Fruit fly (Drosophila melanogaster) whole organism, embryonic: Measurements from ENCODE around the gene CG13829.

ENCODE experiments used
- Asciz ChIP-seq: fragments of 200-800 bp; sonication (Bioruptor generic); optimal IDR thresholded peaks from 2 replicates; lab custom pipeline; 2017; ENCODE audit warnings: missing biosample characterization, mild to moderate bottlenecking, missing genetic modification characterization, missing genetic modification reagents
- CG10462 ChIP-seq: fragments of 200-800 bp; sonication (Bioruptor generic); optimal IDR thresholded peaks from 2 replicates; lab custom pipeline; 2016; ENCODE audit warnings: missing biosample characterization, missing genetic modification characterization
- CG11695 ChIP-seq: fragments of 200-800 bp; sonication (Bioruptor generic); IDR thresholded peaks from 3 replicates; pipeline ENCODE4 v1.3.6; 2022; ENCODE audit warnings: missing biosample characterization, missing genetic modification characterization
- CG12104 ChIP-seq: fragments of 200-800 bp; sonication (Bioruptor generic); optimal IDR thresholded peaks from 3 replicates; lab custom pipeline; 2016; ENCODE audit warnings: missing biosample characterization, missing genetic modification characterization
- CG12659 ChIP-seq: fragments of 200-800 bp; sonication (Bioruptor generic); optimal IDR thresholded peaks from 3 replicates; lab custom pipeline; 2017; ENCODE audit warnings: mild to moderate bottlenecking, missing biosample characterization, missing genetic modification reagents, missing genetic modification characterization
- CG14014 ChIP-seq: fragments of 200-800 bp; sonication (Bioruptor generic); IDR thresholded peaks from 2 replicates; pipeline ENCODE4 v1.3.6; 2022; ENCODE audit warnings: missing biosample characterization, missing genetic modification characterization
- CG16813 ChIP-seq: fragments of 200-800 bp; sonication (Bioruptor generic); IDR thresholded peaks from 3 replicates; pipeline ENCODE4 v1.3.6; 2022; ENCODE audit warnings: missing biosample characterization, missing genetic modification characterization; ENCODE audit not compliant: partially characterized antibody
- CG17361 ChIP-seq: fragments of 200-800 bp; sonication (Bioruptor generic); IDR thresholded peaks from 3 replicates; pipeline ENCODE4 v1.3.6; 2022; ENCODE audit warnings: missing biosample characterization, missing genetic modification characterization
- CG1792 ChIP-seq: fragments of 200-800 bp; sonication (Bioruptor generic); optimal IDR thresholded peaks from 2 replicates; lab custom pipeline; 2016; ENCODE audit warnings: missing biosample characterization, missing genetic modification characterization
- CG31441 ChIP-seq: fragments of 200-800 bp; sonication (Bioruptor generic); IDR thresholded peaks from 2 replicates; pipeline ENCODE4 v1.3.6; 2022; ENCODE audit warnings: missing biosample characterization, missing genetic modification characterization
- CG32772 ChIP-seq: fragments of 200-800 bp; sonication (Bioruptor generic); IDR thresholded peaks from 2 replicates; pipeline ENCODE4 v1.3.6; 2022; ENCODE audit warnings: missing biosample characterization, missing genetic modification characterization
- CG4404 ChIP-seq: fragments of 200-800 bp; sonication (Bioruptor generic); IDR thresholded peaks from 2 replicates; pipeline ENCODE4 v1.3.6; 2022; ENCODE audit warnings: missing biosample characterization, missing genetic modification characterization
- CG4730 ChIP-seq: fragments of 200-800 bp; sonication (Bioruptor generic); IDR thresholded peaks from 2 replicates; pipeline ENCODE4 v1.3.6; 2022; ENCODE audit warnings: missing biosample characterization, missing genetic modification characterization
- CG5180 ChIP-seq: fragments of 200-800 bp; sonication (Bioruptor generic); optimal IDR thresholded peaks from 3 replicates; lab custom pipeline; 2017; ENCODE audit warnings: missing biosample characterization, missing genetic modification characterization, mild to moderate bottlenecking, moderate library complexity, missing genetic modification reagents
- CG5953 ChIP-seq: fragments of 200-800 bp; sonication (Bioruptor generic); IDR thresholded peaks from 2 replicates; pipeline ENCODE4 v1.3.6; 2022; ENCODE audit warnings: missing biosample characterization, missing genetic modification characterization
- CG6813 ChIP-seq: fragments of 200-800 bp; sonication (Bioruptor generic); optimal IDR thresholded peaks from 2 replicates; lab custom pipeline; 2017; ENCODE audit warnings: missing biosample characterization, missing genetic modification characterization, mild to moderate bottlenecking, moderate library complexity, missing genetic modification reagents
- CG7271 ChIP-seq: fragments of 200-800 bp; sonication (Bioruptor generic); optimal IDR thresholded peaks from 2 replicates; lab custom pipeline; 2018; ENCODE audit warnings: missing biosample characterization, mild to moderate bottlenecking, missing genetic modification characterization, moderate library complexity
- CG7928 ChIP-seq: fragments of 200-800 bp; sonication (Bioruptor generic); optimal IDR thresholded peaks from 2 replicates; lab custom pipeline; 2017; ENCODE audit warnings: missing biosample characterization, mild to moderate bottlenecking, missing genetic modification characterization
- CG8478 ChIP-seq: fragments of >200 bp; optimal IDR thresholded peaks from 2 replicates; lab custom pipeline; 2018
- CG8765 ChIP-seq: fragments of 200-800 bp; sonication (Bioruptor generic); IDR thresholded peaks from 2 replicates; pipeline ENCODE4 v1.3.6; 2022; ENCODE audit warnings: missing biosample characterization, missing genetic modification characterization
- D19B ChIP-seq: fragments of 200-800 bp; sonication (Bioruptor generic); optimal IDR thresholded peaks from 2 replicates; lab custom pipeline; 2017; ENCODE audit warnings: missing biosample characterization, mild to moderate bottlenecking, missing genetic modification characterization
- Ets97D ChIP-seq: fragments of 200-800 bp; sonication (Bioruptor generic); optimal IDR thresholded peaks from 3 replicates; lab custom pipeline; 2016; ENCODE audit warnings: missing biosample characterization, missing genetic modification characterization
- GATAe ChIP-seq: fragments of 200-800 bp; sonication (Bioruptor generic); conservative IDR thresholded peaks from 2 replicates; pipeline ENCODE4 v1.3.6; 2022; ENCODE audit warnings: missing biosample characterization, missing genetic modification characterization
- HLH3B ChIP-seq: fragments of 200-800 bp; sonication (Bioruptor generic); IDR thresholded peaks from 2 replicates; pipeline ENCODE4 v1.3.6; 2022; ENCODE audit warnings: missing biosample characterization, missing genetic modification characterization
- HLHmδ ChIP-seq: fragments of 200-800 bp; sonication (Bioruptor generic); optimal IDR thresholded peaks from 2 replicates; lab custom pipeline; 2018; ENCODE audit warnings: missing biosample characterization, mild to moderate bottlenecking, missing genetic modification characterization, moderate library complexity
- Kr ChIP-seq: fragments of 200-800 bp; sonication (Bioruptor generic); optimal IDR thresholded peaks from 2 replicates; lab custom pipeline; 2017; ENCODE audit warnings: missing biosample characterization, mild to moderate bottlenecking, missing genetic modification characterization
- Lpt ChIP-seq: fragments of >200 bp; optimal IDR thresholded peaks from 2 replicates; lab custom pipeline; 2018; ENCODE audit warnings: missing biosample characterization, missing genetic modification characterization
- Med ChIP-seq: fragments of 200-800 bp; sonication (Bioruptor generic); peaks from one replicate; lab custom pipeline; 2016; ENCODE audit warnings: missing biosample characterization, missing genetic modification characterization, mild to moderate bottlenecking, inconsistent platforms, moderate library complexity
- Mes4 ChIP-seq: fragments of 200-800 bp; sonication (Bioruptor generic); optimal IDR thresholded peaks from 2 replicates; lab custom pipeline; 2016; ENCODE audit warnings: missing biosample characterization, missing genetic modification characterization
- Ravus ChIP-seq: fragments of 200-800 bp; sonication (Bioruptor generic); IDR thresholded peaks from 2 replicates; pipeline ENCODE4 v1.3.6; 2022; ENCODE audit warnings: missing biosample characterization, missing genetic modification characterization
- Xrp1 ChIP-seq: fragments of 200-800 bp; sonication (Bioruptor generic); IDR thresholded peaks from 2 replicates; pipeline ENCODE4 v1.3.6; 2022; ENCODE audit warnings: missing biosample characterization, missing genetic modification characterization
- ac ChIP-seq: fragments of 200-800 bp; sonication (Bioruptor generic); optimal IDR thresholded peaks from 3 replicates; lab custom pipeline; 2017; ENCODE audit warnings: missing biosample characterization, mild to moderate bottlenecking, missing genetic modification characterization
- aop ChIP-seq: fragments of 200-800 bp; sonication (Bioruptor generic); IDR thresholded peaks from 2 replicates; pipeline ENCODE4 v1.3.6; 2022; ENCODE audit warnings: missing biosample characterization, missing genetic modification characterization
- chif ChIP-seq, 2 experiments: fragments of 200-800 bp; sonication (Bioruptor generic); optimal IDR thresholded peaks; 3 replicates each; lab custom pipeline; 2016; ENCODE audit warnings: missing biosample characterization in 2 of 2, missing genetic modification characterization in 2 of 2
- chm ChIP-seq: fragments of 200-800 bp; sonication (Bioruptor generic); IDR thresholded peaks from 2 replicates; pipeline ENCODE4 v1.3.6; 2022; ENCODE audit warnings: missing biosample characterization, missing genetic modification characterization
- chn ChIP-seq: fragments of 200-800 bp; sonication (Bioruptor generic); optimal IDR thresholded peaks from 2 replicates; lab custom pipeline; 2016; ENCODE audit warnings: missing biosample characterization, missing genetic modification characterization
- ci ChIP-seq: fragments of 200-800 bp; sonication (Bioruptor generic); IDR thresholded peaks from 3 replicates; pipeline ENCODE4 v1.3.6; 2022; ENCODE audit warnings: missing biosample characterization, missing genetic modification characterization
- da ChIP-seq: fragments of 200-800 bp; sonication (Bioruptor generic); optimal IDR thresholded peaks from 2 replicates; lab custom pipeline; 2016; ENCODE audit warnings: missing biosample characterization, missing genetic modification characterization
- eve ChIP-seq, 2 experiments: fragments of >200 bp; optimal IDR thresholded peaks; 2 replicates each; lab custom pipeline; 2017; ENCODE audit warnings: missing biosample characterization in 2 of 2, missing genetic modification characterization in 2 of 2
- hkb ChIP-seq, 2 experiments: fragments of 200-800 bp in 1 of 2; fragments of >200 bp in 1 of 2; sonication (Bioruptor generic) in 1 of 2; IDR thresholded peaks in 1 of 2; optimal IDR thresholded peaks in 1 of 2; 2 replicates each; pipeline versions ENCODE4 v1.3.6 to Lab custom; 2017 to 2022; ENCODE audit warnings: missing biosample characterization in 1 of 2, missing genetic modification characterization in 1 of 2
- jumu ChIP-seq: fragments of 200-800 bp; sonication (Bioruptor generic); optimal IDR thresholded peaks from 3 replicates; lab custom pipeline; 2016; ENCODE audit warnings: missing biosample characterization, missing genetic modification characterization
- kni ChIP-seq: fragments of 200-800 bp; sonication (Bioruptor generic); optimal IDR thresholded peaks from 3 replicates; lab custom pipeline; 2017; ENCODE audit warnings: mild to moderate bottlenecking, missing biosample characterization, missing genetic modification reagents, missing genetic modification characterization
- pb ChIP-seq: fragments of 200-800 bp; sonication (Bioruptor generic); optimal IDR thresholded peaks from 3 replicates; lab custom pipeline; 2016; ENCODE audit warnings: missing biosample characterization, missing genetic modification characterization
- ro ChIP-seq: fragments of 200-800 bp; sonication (Bioruptor generic); IDR thresholded peaks from 2 replicates; pipeline ENCODE4 v1.3.6; 2022; ENCODE audit warnings: missing biosample characterization, missing genetic modification characterization
- row ChIP-seq: fragments of 200-800 bp; sonication (Bioruptor generic); IDR thresholded peaks from 3 replicates; pipeline ENCODE4 v1.3.6; 2022; ENCODE audit warnings: missing biosample characterization, missing genetic modification characterization
- sim ChIP-seq: fragments of 200-800 bp; sonication (Bioruptor generic); IDR thresholded peaks from 2 replicates; pipeline ENCODE4 v1.3.6; 2022; ENCODE audit warnings: missing biosample characterization, missing genetic modification characterization
- sr ChIP-seq: fragments of 200-800 bp; sonication (Bioruptor generic); IDR thresholded peaks from 3 replicates; pipeline ENCODE4 v1.3.6; 2022; ENCODE audit warnings: missing biosample characterization, missing genetic modification characterization
- tio ChIP-seq: fragments of 200-800 bp; sonication (Bioruptor generic); optimal IDR thresholded peaks from 2 replicates; lab custom pipeline; 2017; ENCODE audit warnings: missing biosample characterization, missing genetic modification characterization, inconsistent platforms
- tll ChIP-seq, 2 experiments: fragments of 200-800 bp in 1 of 2; fragments of >200 bp in 1 of 2; sonication (Bioruptor generic) in 1 of 2; optimal IDR thresholded peaks; 2 replicates each; lab custom pipeline; 2017 to 2019; ENCODE audit warnings: missing biosample characterization in 2 of 2, missing genetic modification characterization in 2 of 2, mild to moderate bottlenecking in 1 of 2, moderate library complexity in 1 of 2
- trh ChIP-seq: fragments of 200-800 bp; sonication (Bioruptor generic); optimal IDR thresholded peaks from 2 replicates; lab custom pipeline; 2016; ENCODE audit warnings: missing biosample characterization, missing genetic modification characterization
- vvl ChIP-seq: fragments of 200-800 bp; sonication (Bioruptor generic); IDR thresholded peaks from 2 replicates; pipeline ENCODE4 v1.3.6; 2022; ENCODE audit warnings: missing biosample characterization, missing genetic modification characterization
- z ChIP-seq: fragments of 200-800 bp; sonication (Bioruptor generic); IDR thresholded peaks from 3 replicates; pipeline ENCODE4 v1.3.6; 2022; ENCODE audit warnings: missing biosample characterization, missing genetic modification characterization
- zen ChIP-seq: fragments of 200-800 bp; sonication (Bioruptor generic); optimal IDR thresholded peaks from 3 replicates; lab custom pipeline; 2018; ENCODE audit warnings: missing biosample characterization, mild to moderate bottlenecking, missing genetic modification characterization, moderate library complexity

The CG13829 gene

dm6 chr3R:23134690-23135089 lies 26.4 kb downstream of the CG13829 start (continued):
- TF ChIP-seq CG12659 = no peak
- no peak for TF ChIP-seq jumu
- no peak for TF ChIP-seq GATAe (GFP tag; lab: Robert Waterston, UW)
- TF ChIP-seq CG4730 (GFP tag; lab: Robert Waterston, UW) = no peak
- TF ChIP-seq pb (GFP tag; lab: Kevin White, UChicago) = no peak
- TF ChIP-seq aop (GFP tag; lab: Robert Waterston, UW) = no peak
- TF ChIP-seq tio = no peak
- TF ChIP-seq D19B (GFP tag; lab: Kevin White, UChicago) = no peak
- TF ChIP-seq CG10462 = no peak
- peak in 1 of 2 experiments; percentile 45 for TF ChIP-seq tll (GFP tag; optimal IDR thresholded peaks at IDR 0.05; lab: Kevin White, UChicago)
- TF ChIP-seq zen (tag; lab: Kevin White, UChicago) = peak; percentile 58
- TF ChIP-seq Asciz (GFP tag; lab: Kevin White, UChicago) = peak; percentile 10
- no peak for TF ChIP-seq sim
- TF ChIP-seq HLH3B (GFP tag; lab: Robert Waterston, UW) = 0 out of 2 replicates have a peak, but pooled peaks have one; percentile 14
- no peak for TF ChIP-seq Mes4 (GFP tag; lab: Kevin White, UChicago)
- no peak for TF ChIP-seq trh
- no peak for TF ChIP-seq CG8765
- peak; percentile 48; the same call in 1 of the 3 replicates for TF ChIP-seq ci (GFP tag; lab: Robert Waterston, UW)
- TF ChIP-seq kni (GFP tag; lab: Kevin White, UChicago) = peak; percentile 83
- no peak for TF ChIP-seq da
- peak; percentile 52 for TF ChIP-seq CG6813 (GFP tag; lab: Kevin White, UChicago)
- no peak for TF ChIP-seq Ravus
- no peak for TF ChIP-seq sr
- peak; percentile 47 for TF ChIP-seq HLHmδ
- TF ChIP-seq CG31441 (GFP tag; lab: Robert Waterston, UW) = 0 out of 2 replicates have a peak, but pooled peaks have one; percentile 13
- peak; percentile 27; the same call in 1 of the 2 replicates for TF ChIP-seq vvl
- TF ChIP-seq chif (GFP tag; optimal IDR thresholded peaks at IDR 0.05; lab: Kevin White, UChicago) = no peak
- no peak for TF ChIP-seq CG32772
- TF ChIP-seq eve (GFP tag; optimal IDR thresholded peaks at IDR 0.05; lab: Kevin White, UChicago) = no peak
- peak; percentile 13 for TF ChIP-seq CG7271 (tag; lab: Kevin White, UChicago)
- TF ChIP-seq z (GFP tag; lab: Robert Waterston, UW) = 0 out of 3 replicates have a peak, but pooled peaks have one; percentile 21
- no peak for TF ChIP-seq CG14014 (GFP tag; lab: Robert Waterston, UW)
- no peak for TF ChIP-seq CG17361 (GFP tag; lab: Robert Waterston, UW)
- TF ChIP-seq CG5180 (GFP tag; lab: Kevin White, UChicago) = peak; percentile 34
- no peak for TF ChIP-seq Ets97D (GFP tag; lab: Kevin White, UChicago)
- TF ChIP-seq ro (GFP tag; lab: Robert Waterston, UW) = no peak
- TF ChIP-seq CG12104 = no peak
- TF ChIP-seq Lpt (GFP tag; lab: Kevin White, UChicago) = no peak
- TF ChIP-seq Med (GFP tag; lab: Kevin White, UChicago) = peak; percentile 54
- no peak for TF ChIP-seq chm (GFP tag; lab: Robert Waterston, UW)

DNA sequence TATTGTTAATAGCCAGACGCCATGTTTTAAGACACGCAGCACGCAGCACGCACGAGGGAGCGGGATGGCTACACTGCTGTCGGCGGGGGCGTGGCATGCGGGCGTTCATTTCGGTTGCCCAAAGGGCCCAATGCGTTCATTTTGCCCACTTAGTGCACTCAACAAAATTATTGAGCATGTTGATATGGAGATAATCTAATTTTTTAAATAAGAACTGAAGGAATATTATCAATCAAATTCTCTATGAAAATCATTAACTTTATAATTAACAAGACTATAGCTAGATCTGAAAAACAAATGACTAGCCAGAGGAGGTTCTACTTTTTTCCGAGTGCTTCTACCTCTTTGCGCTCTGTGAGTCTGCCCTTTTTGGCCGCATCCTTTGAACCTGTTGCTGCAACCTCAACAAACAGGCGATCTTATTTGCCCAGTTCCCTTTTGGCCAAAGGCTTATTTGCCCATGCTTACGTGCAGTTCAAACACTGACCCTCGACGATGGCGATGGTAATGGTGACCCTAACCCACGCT lies 27.8 kb downstream of the CG13829 start:
- TF ChIP-seq CG7928 (GFP tag; lab: Kevin White, UChicago) (no peak), CG8478 (no peak), CG5953 (GFP tag; lab: Robert Waterston, UW) (0 out of 2 replicates have a peak, but pooled peaks have one; percentile 34), CG4404 (GFP tag; lab: Robert Waterston, UW) (peak; percentile 29; the same call in 1 of the 2 replicates), CG1792 (GFP tag; lab: Kevin White, UChicago) (no peak), CG16813 (GFP tag; lab: Robert Waterston, UW) (no peak), Kr (GFP tag; lab: Kevin White, UChicago) (peak; percentile 77), CG7271 (tag; lab: Kevin White, UChicago) (peak; percentile 65), chn (GFP tag; lab: Kevin White, UChicago) (peak; percentile 3), Xrp1 (peak; percentile 55; the same call in 1 of the 2 replicates), row (GFP tag; lab: Robert Waterston, UW) (0 out of 3 replicates have a peak, but pooled peaks have one; percentile 33), CG11695 (GFP tag; lab: Robert Waterston, UW) (peak; percentile 53; the same call in 1 of the 3 replicates), ac (peak; percentile 44), hkb (optimal IDR thresholded peaks at IDR 0.05; lab: Kevin White, UChicago) (no peak), hkb (GFP tag; IDR thresholded peaks at IDR 0.05; lab: Robert Waterston, UW) (0 out of 2 replicates have a peak, but pooled peaks have one; percentile 25)
